Fruit fly (Drosophila melanogaster): ENCODE data around the gene Cyp4c3.

Cyp4c3 gene

dm6 chr3R:30946352-30946751 lies 52.5 kb downstream of the Cyp4c3 start (continued):
- TF ChIP-seq CG33213 (GFP tag; optimal IDR thresholded peaks at IDR 0.05): peak; percentile 38
- peak; percentile 48 for TF ChIP-seq pzg (GFP tag; optimal IDR thresholded peaks at IDR 0.05)
- TF ChIP-seq CG11560 (tag; IDR thresholded peaks at IDR 0.05): no peak
- peak; percentile 62 for TF ChIP-seq trem (tag; optimal IDR thresholded peaks at IDR 0.05)
- TF ChIP-seq CG8359 (GFP tag; optimal IDR thresholded peaks at IDR 0.05; ENCODE audit: borderline replicate concordance): no peak
- TF ChIP-seq CG10959 (GFP tag; IDR thresholded peaks at IDR 0.05): no peak
- TF ChIP-seq Sry-δ (GFP tag; optimal IDR thresholded peaks at IDR 0.05): peak; percentile 47
- TF ChIP-seq CG14710 (tag; optimal IDR thresholded peaks at IDR 0.05): peak; percentile 54
- peak; percentile 78 for TF ChIP-seq Lhr (GFP tag; optimal IDR thresholded peaks at IDR 0.05)
- no peak for TF ChIP-seq CG4854 (GFP tag; optimal IDR thresholded peaks at IDR 0.05)
- TF ChIP-seq sens (GFP tag): no peak
- TF ChIP-seq CG2875 (GFP tag; optimal IDR thresholded peaks at IDR 0.05): no peak
- TF ChIP-seq CG14965 (GFP tag; optimal IDR thresholded peaks at IDR 0.05; ENCODE audit: borderline replicate concordance): no peak
- no peak for TF ChIP-seq ems (GFP tag; optimal IDR thresholded peaks at IDR 0.05)
- TF ChIP-seq H15 (GFP tag; IDR thresholded peaks at IDR 0.05): no peak
- TF ChIP-seq lola (GFP tag; optimal IDR thresholded peaks at IDR 0.05): no peak
- no peak for TF ChIP-seq tx (GFP tag; optimal IDR thresholded peaks at IDR 0.05)
- no peak for TF ChIP-seq CG4404 (GFP tag; IDR thresholded peaks at IDR 0.05)
- no peak for TF ChIP-seq CG8281 (tag; optimal IDR thresholded peaks at IDR 0.05)
